Worm (Caenorhabditis elegans) whole organism, midembryonic: ENCODE results near the gene AH10.4.

Experiments
- cog-1 ChIP-seq: sonication (generic microtip); optimal IDR thresholded peaks from 2 replicates; lab custom pipeline; 2016; ENCODE audit warnings: missing genetic modification characterization, missing compliant biosample characterization
- flt-1 ChIP-seq: fragments of 200-800 bp; sonication (Bioruptor generic); IDR thresholded peaks from 2 replicates; pipeline ENCODE4 v1.3.6; 2022; ENCODE audit warnings: missing genetic modification characterization, missing compliant biosample characterization
- med-1 ChIP-seq: sonication (generic microtip); optimal IDR thresholded peaks from 2 replicates; lab custom pipeline; 2017; ENCODE audit warnings: missing genetic modification characterization, mild to moderate bottlenecking, missing compliant biosample characterization, antibody characterized with exemption, missing genetic modification reagents; ENCODE audit not compliant: insufficient read depth
- tab-1 ChIP-seq: fragments of 200-800 bp; sonication (Bioruptor generic); IDR thresholded peaks from 2 replicates; pipeline ENCODE4 v1.3.6; 2022; ENCODE audit warnings: missing genetic modification characterization, missing compliant biosample characterization
- ztf-23 ChIP-seq: fragments of 200-800 bp; sonication (Bioruptor generic); IDR thresholded peaks from 2 replicates; pipeline ENCODE4 v1.3.6; 2022; ENCODE audit warnings: missing genetic modification reagents, missing genetic modification characterization, missing compliant biosample characterization
- ztf-29 ChIP-seq: fragments of 200-800 bp; sonication (Bioruptor generic); IDR thresholded peaks from 2 replicates; pipeline ENCODE4 v1.3.6; 2022; ENCODE audit warnings: missing genetic modification reagents, missing genetic modification characterization, missing compliant biosample characterization

ce11 chrV:14179947-14180346 is 42.3 kb upstream of the AH10.4 start, which contains the start of gene ZC376.8:
- no peak for TF ChIP-seq ztf-23 (GFP tag; lab: Robert Waterston, UW)
- no peak for TF ChIP-seq flt-1 (GFP tag; lab: Robert Waterston, UW)
- no peak for TF ChIP-seq med-1 (GFP tag; lab: Kevin White, UChicago)
- no peak for TF ChIP-seq ztf-29 (GFP tag; lab: Robert Waterston, UW)
- no peak for TF ChIP-seq tab-1
- no peak for TF ChIP-seq cog-1
